Worm (Caenorhabditis elegans): ENCODE results near the gene srsx-38.

DNA sequence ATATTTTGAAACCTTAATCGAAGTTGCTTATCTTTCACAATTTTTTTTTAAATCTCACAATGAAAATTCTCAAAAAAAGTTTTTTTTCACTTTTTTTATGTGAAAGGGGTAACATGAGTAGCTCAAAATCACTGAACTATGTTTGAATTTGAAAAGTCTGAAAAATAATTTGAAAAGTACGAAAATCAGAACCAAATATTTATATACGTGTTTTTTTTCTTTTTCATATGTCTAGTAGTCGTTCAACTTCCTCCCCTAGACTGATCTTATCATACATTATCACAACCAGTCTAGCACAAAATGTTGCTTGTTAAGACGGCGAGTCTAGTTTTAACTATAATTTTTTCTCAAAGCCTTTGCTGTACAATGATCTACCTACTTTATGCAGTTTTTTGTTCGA is 14.1 kb upstream of the srsx-38 start, which contains the start of gene srbc-49:
- TF ChIP-seq ztf-28 (GFP tag; IDR thresholded peaks at IDR 0.05) = no peak
- no peak for TF ChIP-seq B0261.1 (tag; optimal IDR thresholded peaks at IDR 0.05)
- TF ChIP-seq nhr-90 (tag; optimal IDR thresholded peaks at IDR 0.05) = no peak
- no peak for TF ChIP-seq ama-1 (optimal IDR thresholded peaks at IDR 0.05)
- no peak for TF ChIP-seq ama-1 (GFP tag; optimal IDR thresholded peaks at IDR 0.05)
- TF ChIP-seq akir-1 (GFP tag; optimal IDR thresholded peaks at IDR 0.05) = no peak
- TF ChIP-seq atf-7 (tag; optimal IDR thresholded peaks at IDR 0.05) = no peak
- no peak for TF ChIP-seq unc-130 (GFP tag; optimal IDR thresholded peaks at IDR 0.05)
- no peak for TF ChIP-seq nhr-120 (GFP tag; IDR thresholded peaks at IDR 0.05)
- TF ChIP-seq hsf-1 (GFP tag; IDR thresholded peaks at IDR 0.05) = no peak
- no peak for TF ChIP-seq pha-4 (tag; optimal IDR thresholded peaks at IDR 0.05)
- TF ChIP-seq egl-18 (GFP tag; IDR thresholded peaks at IDR 0.05) = no peak
- no peak for TF ChIP-seq T07F8.4 (tag; optimal IDR thresholded peaks at IDR 0.05)
- no peak for TF ChIP-seq dpl-1 (GFP tag; optimal IDR thresholded peaks at IDR 0.05)
- no peak for TF ChIP-seq ztf-26 (tag; optimal IDR thresholded peaks at IDR 0.05)
